Fruit fly (Drosophila melanogaster) whole organism, embryonic: ENCODE measurements around the gene baf.

Experiments used
- ATbp ChIP-seq: fragments of 200-800 bp; sonication (Bioruptor generic); optimal IDR thresholded peaks from 2 replicates; lab custom pipeline; 2017; ENCODE audit warnings: missing biosample characterization, mild to moderate bottlenecking, missing genetic modification characterization, missing genetic modification reagents
- Abd-B ChIP-seq: fragments of 200-800 bp; sonication (Bioruptor generic); optimal IDR thresholded peaks from 2 replicates; lab custom pipeline; 2018; ENCODE audit warnings: missing biosample characterization, mild to moderate bottlenecking, missing genetic modification characterization, moderate library complexity
- Bdp1 ChIP-seq: fragments of 200-800 bp; sonication (Bioruptor generic); optimal IDR thresholded peaks from 3 replicates; lab custom pipeline; 2016; ENCODE audit warnings: missing biosample characterization, missing genetic modification characterization
- CG10431 ChIP-seq: fragments of 200-800 bp; sonication (Bioruptor generic); optimal IDR thresholded peaks from 3 replicates; lab custom pipeline; 2018; ENCODE audit warnings: missing biosample characterization, mild to moderate bottlenecking, missing genetic modification characterization
- CG11398 ChIP-seq: fragments of 200-800 bp; sonication (Bioruptor generic); optimal IDR thresholded peaks from 2 replicates; lab custom pipeline; 2016; ENCODE audit warnings: missing biosample characterization, missing genetic modification characterization
- CG11560 ChIP-seq: fragments of 200-800 bp; sonication (Bioruptor generic); IDR thresholded peaks from 3 replicates; pipeline ENCODE4 v1.3.6; 2022; ENCODE audit warnings: missing biosample characterization, missing genetic modification characterization
- CG12942 ChIP-seq: fragments of 200-800 bp; sonication (Bioruptor generic); optimal IDR thresholded peaks from 3 replicates; lab custom pipeline; 2016; ENCODE audit warnings: missing biosample characterization, missing genetic modification characterization
- CG13287 ChIP-seq: fragments of 200-800 bp; sonication (Bioruptor generic); IDR thresholded peaks from 2 replicates; pipeline ENCODE4 v1.3.6; 2022; ENCODE audit warnings: missing biosample characterization, missing genetic modification characterization; ENCODE audit not compliant: partially characterized antibody
- CG15696 ChIP-seq: fragments of 200-800 bp; sonication (Bioruptor generic); optimal IDR thresholded peaks from 2 replicates; lab custom pipeline; 2019; ENCODE audit warnings: missing biosample characterization, mild to moderate bottlenecking, missing genetic modification characterization, moderate library complexity
- CG18619 ChIP-seq: fragments of 200-800 bp; sonication (Bioruptor generic); optimal IDR thresholded peaks from 3 replicates; lab custom pipeline; 2017; ENCODE audit warnings: missing biosample characterization, mild to moderate bottlenecking, missing genetic modification characterization
- CG2129 ChIP-seq: fragments of 200-800 bp; sonication (Bioruptor generic); IDR thresholded peaks from 2 replicates; pipeline ENCODE4 v1.3.6; 2022; ENCODE audit warnings: missing biosample characterization, missing genetic modification characterization; ENCODE audit not compliant: partially characterized antibody
- CG2678 ChIP-seq: fragments of 200-800 bp; sonication (Bioruptor generic); optimal IDR thresholded peaks from 3 replicates; lab custom pipeline; 2019; ENCODE audit warnings: missing biosample characterization, mild to moderate bottlenecking, missing genetic modification characterization, moderate library complexity
- CG2875 ChIP-seq: fragments of 200-800 bp; sonication (Bioruptor generic); optimal IDR thresholded peaks from 2 replicates; lab custom pipeline; 2017; ENCODE audit warnings: missing biosample characterization, mild to moderate bottlenecking, missing genetic modification characterization, missing genetic modification reagents
- CG3065 ChIP-seq: fragments of 200-800 bp; sonication (Bioruptor generic); optimal IDR thresholded peaks from 2 replicates; lab custom pipeline; 2016; ENCODE audit warnings: missing biosample characterization, missing genetic modification characterization
- CG31441 ChIP-seq: fragments of 200-800 bp; sonication (Bioruptor generic); IDR thresholded peaks from 2 replicates; pipeline ENCODE4 v1.3.6; 2022; ENCODE audit warnings: missing biosample characterization, missing genetic modification characterization
- CG3163 ChIP-seq: fragments of 200-800 bp; sonication (Bioruptor generic); optimal IDR thresholded peaks from 3 replicates; lab custom pipeline; 2016; ENCODE audit warnings: missing biosample characterization, missing genetic modification characterization
- CG32767 ChIP-seq: fragments of 200-800 bp; sonication (Bioruptor generic); IDR thresholded peaks from 2 replicates; pipeline ENCODE4 v1.3.6; 2022; ENCODE audit warnings: missing biosample characterization, missing genetic modification characterization
- CG33213 ChIP-seq: fragments of 200-800 bp; sonication (Bioruptor generic); optimal IDR thresholded peaks from 3 replicates; lab custom pipeline; 2016; ENCODE audit warnings: missing biosample characterization, missing genetic modification characterization
- CG34224 ChIP-seq: fragments of 200-800 bp; sonication (Bioruptor generic); IDR thresholded peaks from 3 replicates; pipeline ENCODE4 v1.3.6; 2022; ENCODE audit warnings: missing biosample characterization, missing genetic modification characterization; ENCODE audit not compliant: partially characterized antibody
- CG3847 ChIP-seq: fragments of 200-800 bp; sonication (Bioruptor generic); IDR thresholded peaks from 2 replicates; pipeline ENCODE4 v1.3.6; 2022; ENCODE audit warnings: missing biosample characterization, missing genetic modification characterization
- CG4360 ChIP-seq: fragments of 200-800 bp; sonication (Bioruptor generic); IDR thresholded peaks from 2 replicates; pipeline ENCODE4 v1.3.6; 2022; ENCODE audit warnings: missing biosample characterization, missing genetic modification characterization
- CG4424 ChIP-seq: fragments of 200-800 bp; sonication (Bioruptor generic); optimal IDR thresholded peaks from 3 replicates; lab custom pipeline; 2016; ENCODE audit warnings: missing biosample characterization, missing genetic modification characterization
- CG7271 ChIP-seq: fragments of 200-800 bp; sonication (Bioruptor generic); optimal IDR thresholded peaks from 2 replicates; lab custom pipeline; 2018; ENCODE audit warnings: missing biosample characterization, mild to moderate bottlenecking, missing genetic modification characterization, moderate library complexity
- CG9876 ChIP-seq: fragments of 200-800 bp; sonication (Bioruptor generic); optimal IDR thresholded peaks from 2 replicates; lab custom pipeline; 2016; ENCODE audit warnings: missing biosample characterization, missing genetic modification characterization
- CoRest ChIP-seq: fragments of 200-800 bp; sonication (Bioruptor generic); optimal IDR thresholded peaks from 3 replicates; lab custom pipeline; 2018; ENCODE audit warnings: missing biosample characterization, mild to moderate bottlenecking, missing genetic modification characterization, moderate library complexity
- D19A ChIP-seq: fragments of 200-800 bp; optimal IDR thresholded peaks from 3 replicates; lab custom pipeline; 2019; ENCODE audit warnings: missing biosample characterization, mild to moderate bottlenecking, missing genetic modification characterization, moderate library complexity
- Fer3 ChIP-seq: fragments of 200-800 bp; sonication (Bioruptor generic); optimal IDR thresholded peaks from 2 replicates; lab custom pipeline; 2018; ENCODE audit warnings: missing biosample characterization, mild to moderate bottlenecking, missing genetic modification characterization, moderate library complexity
- HLH54F ChIP-seq: fragments of 200-800 bp; sonication (Bioruptor generic); optimal IDR thresholded peaks from 3 replicates; lab custom pipeline; 2016; ENCODE audit warnings: missing biosample characterization, missing genetic modification characterization
- Nf-YA ChIP-seq: fragments of 200-800 bp; sonication (Bioruptor generic); IDR thresholded peaks from 2 replicates; pipeline ENCODE4 v1.3.6; 2022; ENCODE audit warnings: missing biosample characterization, missing genetic modification characterization
- Oli ChIP-seq: fragments of 200-800 bp; sonication (Bioruptor generic); optimal IDR thresholded peaks from 2 replicates; lab custom pipeline; 2018; ENCODE audit warnings: missing biosample characterization, mild to moderate bottlenecking, missing genetic modification characterization, moderate library complexity
- Opbp ChIP-seq: fragments of 200-800 bp; sonication (Bioruptor generic); IDR thresholded peaks from 3 replicates; pipeline ENCODE4 v1.3.6; 2022; ENCODE audit warnings: missing biosample characterization, missing genetic modification characterization; ENCODE audit not compliant: partially characterized antibody
- Sry-β ChIP-seq: fragments of 200-800 bp; sonication (Bioruptor generic); optimal IDR thresholded peaks from 2 replicates; lab custom pipeline; 2018; ENCODE audit warnings: missing biosample characterization, mild to moderate bottlenecking, missing genetic modification characterization, moderate library complexity
- YL-1 ChIP-seq: fragments of 200-800 bp; sonication (Bioruptor generic); optimal IDR thresholded peaks from 3 replicates; lab custom pipeline; 2017; ENCODE audit warnings: missing biosample characterization, mild to moderate bottlenecking, missing genetic modification characterization
- ara ChIP-seq: fragments of 200-800 bp; sonication (Bioruptor generic); IDR thresholded peaks from 2 replicates; pipeline ENCODE4 v1.3.6; 2022; ENCODE audit warnings: missing biosample characterization, missing genetic modification characterization
- br ChIP-seq: fragments of >200 bp; optimal IDR thresholded peaks from 2 replicates; lab custom pipeline; 2017
- cad ChIP-seq: fragments of >200 bp; optimal IDR thresholded peaks from 2 replicates; lab custom pipeline; 2017; ENCODE audit warnings: missing biosample characterization, missing genetic modification characterization
- dan ChIP-seq: fragments of 200-800 bp; sonication (Bioruptor generic); IDR thresholded peaks from 2 replicates; pipeline ENCODE4 v1.3.6; 2022; ENCODE audit warnings: missing biosample characterization, missing genetic modification characterization
- dm ChIP-seq: fragments of 200-800 bp; sonication (Bioruptor generic); optimal IDR thresholded peaks from 3 replicates; lab custom pipeline; 2016; ENCODE audit warnings: missing biosample characterization, missing genetic modification characterization
- dmrt11E ChIP-seq: fragments of 200-800 bp; sonication (Bioruptor generic); optimal IDR thresholded peaks from 3 replicates; lab custom pipeline; 2018; ENCODE audit warnings: missing biosample characterization, mild to moderate bottlenecking, missing genetic modification characterization, moderate library complexity
- fd96Cb ChIP-seq: fragments of 200-800 bp; sonication (Bioruptor generic); optimal IDR thresholded peaks from 2 replicates; lab custom pipeline; 2018; ENCODE audit warnings: missing biosample characterization, mild to moderate bottlenecking, missing genetic modification characterization, moderate library complexity
- fru ChIP-seq: fragments of >200 bp; optimal IDR thresholded peaks from 2 replicates; lab custom pipeline; 2017
- hb ChIP-seq: fragments of 200-800 bp; sonication (Bioruptor generic); IDR thresholded peaks from 3 replicates; pipeline ENCODE4 v1.3.6; 2022; ENCODE audit warnings: missing biosample characterization, missing genetic modification characterization; ENCODE audit not compliant: partially characterized antibody
- hth ChIP-seq: fragments of >200 bp; optimal IDR thresholded peaks from 2 replicates; lab custom pipeline; 2017; ENCODE audit warnings: inconsistent platforms
- lbe ChIP-seq: fragments of 200-800 bp; sonication (Bioruptor generic); optimal IDR thresholded peaks from 2 replicates; lab custom pipeline; 2016; ENCODE audit warnings: missing biosample characterization, mild to moderate bottlenecking, missing genetic modification characterization
- lola ChIP-seq, 3 experiments: fragments of >200 bp in 2 of 3; fragments of 200-800 bp in 1 of 3; sonication (Bioruptor generic) in 1 of 3; optimal IDR thresholded peaks; 2 replicates each; lab custom pipeline; 2017 to 2019; ENCODE audit warnings: missing biosample characterization in 3 of 3, missing genetic modification characterization in 3 of 3, mild to moderate bottlenecking in 1 of 3, moderate library complexity in 1 of 3
- nmo ChIP-seq: fragments of 200-800 bp; sonication (Bioruptor generic); optimal IDR thresholded peaks from 2 replicates; lab custom pipeline; 2018; ENCODE audit warnings: missing biosample characterization, mild to moderate bottlenecking, missing genetic modification characterization, moderate library complexity
- odd ChIP-seq: fragments of 200-800 bp; sonication (Bioruptor generic); optimal IDR thresholded peaks from 2 replicates; lab custom pipeline; 2017; ENCODE audit warnings: missing biosample characterization, mild to moderate bottlenecking, missing genetic modification characterization
- pnt ChIP-seq: fragments of 200-800 bp; sonication (Bioruptor generic); optimal IDR thresholded peaks from 3 replicates; lab custom pipeline; 2016; ENCODE audit warnings: missing biosample characterization, missing genetic modification characterization
- sim ChIP-seq: fragments of 200-800 bp; sonication (Bioruptor generic); IDR thresholded peaks from 2 replicates; pipeline ENCODE4 v1.3.6; 2022; ENCODE audit warnings: missing biosample characterization, missing genetic modification characterization
- so ChIP-seq: fragments of 200-800 bp; sonication (Bioruptor generic); IDR thresholded peaks from 3 replicates; pipeline ENCODE4 v1.3.6; 2022; ENCODE audit warnings: missing biosample characterization, missing genetic modification characterization
- tx ChIP-seq: fragments of 200-800 bp; sonication (Bioruptor generic); optimal IDR thresholded peaks from 2 replicates; lab custom pipeline; 2016; ENCODE audit warnings: missing biosample characterization, missing genetic modification characterization

baf gene

DNA sequence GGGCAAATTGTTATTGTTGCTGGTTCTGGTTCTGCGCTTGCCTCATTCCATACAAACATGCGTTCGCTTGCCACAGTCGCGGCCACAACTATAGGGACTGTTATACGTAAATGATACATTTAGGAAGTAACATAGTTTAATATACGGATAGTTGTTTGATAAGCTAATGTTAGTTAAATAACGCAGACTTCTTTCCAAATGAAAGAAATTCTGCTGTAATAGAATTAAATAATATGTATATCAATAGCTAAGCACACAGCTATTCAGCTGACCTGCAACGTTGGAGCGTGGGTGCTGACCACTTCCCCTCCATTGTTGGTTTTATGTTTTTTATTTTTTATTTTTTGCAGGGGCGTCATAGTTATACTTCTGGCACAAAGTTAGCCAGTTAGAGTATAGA, 5.5 kb downstream of the baf start (continued):
- TF ChIP-seq D19A (tag; lab: Kevin White, UChicago): peak; percentile 61
- TF ChIP-seq dan (GFP tag; lab: Robert Waterston, UW): no peak
- no peak for TF ChIP-seq hth
- no peak for TF ChIP-seq sim (GFP tag; lab: Robert Waterston, UW)
- TF ChIP-seq CG12942: peak; percentile 14
- no peak for TF ChIP-seq dm
- TF ChIP-seq CG3163: no peak
- TF ChIP-seq CG2129 (GFP tag; lab: Robert Waterston, UW): no peak
- TF ChIP-seq tx (GFP tag; lab: Kevin White, UChicago): peak; percentile 8
- peak; percentile 82 for TF ChIP-seq so
- TF ChIP-seq CG9876 (GFP tag; lab: Kevin White, UChicago): no peak
- TF ChIP-seq CoRest: peak; percentile 65
- TF ChIP-seq hb (GFP tag; lab: Robert Waterston, UW): no peak
- no peak for TF ChIP-seq ara (GFP tag; lab: Robert Waterston, UW)
- TF ChIP-seq CG15696: peak; percentile 36
- TF ChIP-seq lbe (GFP tag; lab: Kevin White, UChicago): no peak
- TF ChIP-seq CG2678 (tag; lab: Kevin White, UChicago): peak; percentile 72
- peak; percentile 59 for TF ChIP-seq nmo (GFP tag; lab: Kevin White, UChicago)
- no peak for TF ChIP-seq CG10431 (GFP tag; lab: Kevin White, UChicago)
- no peak for TF ChIP-seq CG7271 (tag; lab: Kevin White, UChicago)
- TF ChIP-seq CG2875 (GFP tag; lab: Kevin White, UChicago): peak; percentile 31
- TF ChIP-seq CG4424: peak; percentile 12
- peak; percentile 62 for TF ChIP-seq Fer3
- TF ChIP-seq YL-1 (GFP tag; lab: Kevin White, UChicago): no peak
- TF ChIP-seq Opbp (GFP tag; lab: Robert Waterston, UW): no peak
- peak; percentile 52; the same call in 1 of the 2 replicates for TF ChIP-seq CG31441 (GFP tag; lab: Robert Waterston, UW)
- TF ChIP-seq CG11560: 0 out of 3 replicates have a peak, but pooled peaks have one; percentile 19
- TF ChIP-seq dmrt11E (tag; lab: Kevin White, UChicago): peak; percentile 44
- peak; percentile 6 for TF ChIP-seq Bdp1 (GFP tag; lab: Kevin White, UChicago)
- TF ChIP-seq Sry-β (GFP tag; lab: Kevin White, UChicago): no peak
- TF ChIP-seq CG3847: peak; percentile 43
- no peak for TF ChIP-seq cad (GFP tag; lab: Kevin White, UChicago)
- no peak for TF ChIP-seq fru (lab: Kevin White, UChicago)
- TF ChIP-seq CG3065: no peak
- peak; percentile 19 for TF ChIP-seq pnt
- TF ChIP-seq Nf-YA (GFP tag; lab: Robert Waterston, UW): no peak; the same call in 1 of the 2 replicates
- no peak for TF ChIP-seq CG13287 (GFP tag; lab: Robert Waterston, UW)
- TF ChIP-seq CG4360 (GFP tag; lab: Robert Waterston, UW): 0 out of 2 replicates have a peak, but pooled peaks have one; percentile 12
- no peak for TF ChIP-seq br (lab: Kevin White, UChicago)
- TF ChIP-seq ATbp (GFP tag; lab: Kevin White, UChicago): peak; percentile 46
- TF ChIP-seq Abd-B (GFP tag; lab: Kevin White, UChicago): peak; percentile 11
- peak; percentile 72 for TF ChIP-seq CG32767
- no peak for TF ChIP-seq lola (GFP tag; optimal IDR thresholded peaks at IDR 0.05; lab: Kevin White, UChicago)
- peak; percentile 4 for TF ChIP-seq odd (GFP tag; lab: Kevin White, UChicago)
- TF ChIP-seq CG11398: no peak
- TF ChIP-seq CG33213 (GFP tag; lab: Kevin White, UChicago): no peak
- peak; percentile 23 for TF ChIP-seq CG18619 (GFP tag; lab: Kevin White, UChicago)
- TF ChIP-seq fd96Cb (tag; lab: Kevin White, UChicago): peak; percentile 50
- no peak for TF ChIP-seq CG34224 (GFP tag; lab: Robert Waterston, UW)
- peak; percentile 70 for TF ChIP-seq Oli (tag; lab: Kevin White, UChicago)
- peak; percentile 20 for TF ChIP-seq HLH54F
